Worm (Caenorhabditis elegans): ENCODE measurements around the gene R11G1.7.

Gene R11G1.7

ce11 chrX:3678507-3679175, 22.6 kb downstream of the R11G1.7 start, which contains the start of gene tag-52 (continued):
- TF ChIP-seq R02D3.7 (tag; optimal IDR thresholded peaks at IDR 0.05) (no peak), ZK546.5 (tag; optimal IDR thresholded peaks at IDR 0.05) (no peak)

- TF ChIP-seq nhr-23 (tag; optimal IDR thresholded peaks at IDR 0.05), result no peak
- TF ChIP-seq nhr-129 (tag; optimal IDR thresholded peaks at IDR 0.05), result peak; percentile 25
- TF ChIP-seq nhr-25 (tag; optimal IDR thresholded peaks at IDR 0.05), result no peak
These were observed 24.6 kb downstream of the R11G1.7 start, which contains the start of gene tsp-17 for ce11 chrX:3680544-3681214. Gene tsp-17 (plus strand): TSS chrX:3681164.

- TF ChIP-seq sma-3 (GFP tag; optimal IDR thresholded peaks at IDR 0.05), result no peak
- TF ChIP-seq egl-27 (tag; optimal IDR thresholded peaks at IDR 0.05), result no peak
- TF ChIP-seq lin-11 (tag; optimal IDR thresholded peaks at IDR 0.05), result no peak
- TF ChIP-seq nhr-12 (tag; optimal IDR thresholded peaks at IDR 0.05), result no peak
- TF ChIP-seq nhr-129 (tag; optimal IDR thresholded peaks at IDR 0.05), result no peak
- TF ChIP-seq lin-39 (tag; optimal IDR thresholded peaks at IDR 0.05), result no peak
These were observed 27.0 kb downstream of the R11G1.7 start for ce11 chrX:3683060-3683459.

ce11 chrX:3686420-3686819, 30.3 kb downstream of the R11G1.7 start:
- TF ChIP-seq ceh-82 (tag; optimal IDR thresholded peaks at IDR 0.05) (no peak), skn-1 (tag; optimal IDR thresholded peaks at IDR 0.05) (no peak), lin-13 (GFP tag; optimal IDR thresholded peaks at IDR 0.05) (no peak), Y55F3AM.14 (GFP tag; optimal IDR thresholded peaks at IDR 0.05) (no peak), nhr-6 (tag; optimal IDR thresholded peaks at IDR 0.05) (no peak), ztf-4 (tag; optimal IDR thresholded peaks at IDR 0.05) (no peak), C34F6.9 (tag; optimal IDR thresholded peaks at IDR 0.05) (no peak), elt-1 (tag; optimal IDR thresholded peaks at IDR 0.05) (no peak), sma-9 (GFP tag; optimal IDR thresholded peaks at IDR 0.05) (no peak), sma-9 (tag; optimal IDR thresholded peaks at IDR 0.05) (no peak), alr-1 (tag; optimal IDR thresholded peaks at IDR 0.05) (no peak), nhr-25 (tag; optimal IDR thresholded peaks at IDR 0.05) (no peak), fos-1 (tag; optimal IDR thresholded peaks at IDR 0.05) (no peak), lin-39 (tag; optimal IDR thresholded peaks at IDR 0.05) (no peak), unc-62 (GFP tag; optimal IDR thresholded peaks at IDR 0.05) (no peak), nhr-129 (tag; optimal IDR thresholded peaks at IDR 0.05) (no peak), blmp-1 (tag; optimal IDR thresholded peaks at IDR 0.05; ENCODE audit: insufficient read depth) (no peak), peb-1 (tag; optimal IDR thresholded peaks at IDR 0.05) (no peak), ztf-11 (tag; optimal IDR thresholded peaks at IDR 0.05) (no peak), egl-27 (tag; optimal IDR thresholded peaks at IDR 0.05) (no peak)

- TF ChIP-seq snpc-4 (tag; optimal IDR thresholded peaks at IDR 0.05) (no peak), nhr-129 (tag; optimal IDR thresholded peaks at IDR 0.05) (peak; percentile 26), ceh-82 (tag; optimal IDR thresholded peaks at IDR 0.05) (no peak), nhr-77 (tag; optimal IDR thresholded peaks at IDR 0.05) (no peak), C34F6.9 (tag; optimal IDR thresholded peaks at IDR 0.05) (peak; percentile 0), nhr-11 (tag; optimal IDR thresholded peaks at IDR 0.05) (no peak), sma-9 (GFP tag; optimal IDR thresholded peaks at IDR 0.05) (peak; percentile 13), sma-9 (tag; optimal IDR thresholded peaks at IDR 0.05) (no peak), F13H6.1 (tag; optimal IDR thresholded peaks at IDR 0.05) (peak; percentile 72), peb-1 (tag; optimal IDR thresholded peaks at IDR 0.05) (no peak)
These were observed 33.2 kb downstream of the R11G1.7 start, which contains the start of gene tag-278 for ce11 chrX:3689155-3689719. Gene tag-278 (minus strand): TSS chrX:3689205.

- TF ChIP-seq unc-62 (GFP tag; optimal IDR thresholded peaks at IDR 0.05) (no peak), dmd-4 (tag; optimal IDR thresholded peaks at IDR 0.05) (no peak), nhr-6 (tag; optimal IDR thresholded peaks at IDR 0.05) (no peak), Y55F3AM.14 (GFP tag; optimal IDR thresholded peaks at IDR 0.05) (no peak)
These were observed 33.7 kb downstream of the R11G1.7 start for ce11 chrX:3689802-3690201.
